Worm (Caenorhabditis elegans) whole organism, L4 larva: Measurements from ENCODE around the gene rpn-1.

Experiments
- F49E8.2 ChIP-seq: sonication (generic microtip); optimal IDR thresholded peaks from 2 replicates; lab custom pipeline; 2016; ENCODE audit warnings: missing compliant biosample characterization, mild to moderate bottlenecking, missing genetic modification characterization, borderline replicate concordance
- T20F7.1 ChIP-seq: fragments of 200-800 bp; sonication (Bioruptor generic); optimal IDR thresholded peaks from 2 replicates; lab custom pipeline; 2018; ENCODE audit warnings: mild to moderate bottlenecking, missing genetic modification characterization, missing compliant biosample characterization
- Y75B8A.6 ChIP-seq: fragments of 200-800 bp; sonication (Bioruptor generic); IDR thresholded peaks from 2 replicates; pipeline ENCODE4 v1.3.6; 2022; ENCODE audit warnings: missing genetic modification reagents, missing genetic modification characterization, missing compliant biosample characterization
- ZK546.5 ChIP-seq, 2 experiments: sonication (generic microtip); optimal IDR thresholded peaks; 2 replicates each; lab custom pipeline; 2017; ENCODE audit warnings: missing biosample characterization in 2 of 2, missing genetic modification characterization in 2 of 2
- ceh-32 ChIP-seq: sonication (generic microtip); optimal IDR thresholded peaks from 2 replicates; lab custom pipeline; 2016; ENCODE audit warnings: mild to moderate bottlenecking, missing genetic modification characterization, missing compliant biosample characterization; ENCODE audit not compliant: poor library complexity
- ces-1 ChIP-seq: fragments of 150-350 bp; sonication (generic microtip); optimal IDR thresholded peaks from 4 replicates; lab custom pipeline; 2014; ENCODE audit warnings: missing biosample characterization, missing genetic modification reagents, missing genetic modification characterization
- ctbp-1 ChIP-seq: fragments of 200-800 bp; sonication (Bioruptor generic); IDR thresholded peaks from 2 replicates; pipeline ENCODE4 v1.3.6; 2022; ENCODE audit warnings: missing genetic modification reagents, missing genetic modification characterization, missing compliant biosample characterization
- daf-16 ChIP-seq, 3 experiments: sonication (generic microtip); optimal IDR thresholded peaks; 2 replicates each; lab custom pipeline; 2016 to 2017; ENCODE audit warnings: missing genetic modification characterization in 3 of 3, missing genetic modification reagents in 3 of 3, mild to moderate bottlenecking in 2 of 3, missing compliant biosample characterization in 2 of 3, missing biosample characterization in 1 of 3, moderate library complexity in 1 of 3
- daf-8 ChIP-seq: fragments of 200-800 bp; sonication (Bioruptor generic); IDR thresholded peaks from 2 replicates; pipeline ENCODE4 v1.3.6; 2022; ENCODE audit warnings: missing genetic modification characterization, missing compliant biosample characterization
- dmd-6 ChIP-seq: fragments of 200-800 bp; sonication (Bioruptor generic); IDR thresholded peaks from 2 replicates; pipeline ENCODE4 v1.3.6; 2022; ENCODE audit warnings: missing genetic modification reagents, missing genetic modification characterization, missing compliant biosample characterization
- dve-1 ChIP-seq: sonication (generic microtip); optimal IDR thresholded peaks from 2 replicates; lab custom pipeline; 2017; ENCODE audit warnings: antibody characterized with exemption, mild to moderate bottlenecking, missing genetic modification characterization, missing compliant biosample characterization; ENCODE audit not compliant: insufficient read depth
- hlh-11 ChIP-seq: fragments of 200-800 bp; sonication (Bioruptor generic); optimal IDR thresholded peaks from 2 replicates; lab custom pipeline; 2018; ENCODE audit warnings: mild to moderate bottlenecking, missing genetic modification characterization, missing compliant biosample characterization
- hlh-30 ChIP-seq: sonication (generic microtip); optimal IDR thresholded peaks from 2 replicates; lab custom pipeline; 2017; ENCODE audit warnings: antibody characterized with exemption, mild to moderate bottlenecking, missing genetic modification characterization, missing compliant biosample characterization; ENCODE audit not compliant: insufficient read depth
- lin-1 ChIP-seq: fragments of 200-800 bp; sonication (Bioruptor generic); IDR thresholded peaks from 2 replicates; pipeline ENCODE4 v1.3.6; 2022; ENCODE audit warnings: missing genetic modification reagents, missing genetic modification characterization, missing compliant biosample characterization
- lin-13 ChIP-seq: fragments of 150-350 bp; optimal IDR thresholded peaks from 2 replicates; lab custom pipeline; 2014; ENCODE audit warnings: missing biosample characterization, missing genetic modification reagents, missing genetic modification characterization
- lir-3 ChIP-seq: sonication (generic microtip); optimal IDR thresholded peaks from 2 replicates; lab custom pipeline; 2016; ENCODE audit warnings: mild to moderate bottlenecking, missing genetic modification characterization, missing compliant biosample characterization
- lsy-2 ChIP-seq, 2 experiments: fragments of 150-350 bp in 1 of 2; sonication (generic microtip) in 1 of 2; optimal IDR thresholded peaks; 2 replicates each; lab custom pipeline; 2014 to 2017; ENCODE audit warnings: missing biosample characterization in 2 of 2, missing genetic modification characterization in 2 of 2
- madf-5 ChIP-seq, 2 experiments: fragments of 200-800 bp; sonication (Bioruptor generic); IDR thresholded peaks; 2 replicates each; pipeline ENCODE4 v1.3.6; 2022; ENCODE audit warnings: missing compliant biosample characterization in 2 of 2, missing genetic modification characterization in 2 of 2
- mdl-1 ChIP-seq, 2 experiments: fragments of 150-350 bp in 1 of 2; sonication (generic microtip) in 1 of 2; optimal IDR thresholded peaks; 2 replicates each; lab custom pipeline; 2014 to 2017; ENCODE audit warnings: missing biosample characterization in 2 of 2, missing genetic modification characterization in 2 of 2
- mes-2 ChIP-seq: sonication (generic microtip); optimal IDR thresholded peaks from 2 replicates; lab custom pipeline; 2016; ENCODE audit warnings: missing genotype, mild to moderate bottlenecking, missing genetic modification characterization, missing compliant biosample characterization; ENCODE audit not compliant: poor library complexity, severe bottlenecking
- mxl-2 ChIP-seq: fragments of 200-800 bp; sonication (Bioruptor generic); conservative IDR thresholded peaks from 2 replicates; pipeline ENCODE4 v1.3.6; 2022; ENCODE audit warnings: missing genetic modification reagents, missing genetic modification characterization, missing compliant biosample characterization
- mxl-3 ChIP-seq: fragments of 200-800 bp; sonication (Bioruptor generic); optimal IDR thresholded peaks from 2 replicates; lab custom pipeline; 2018; ENCODE audit warnings: mild to moderate bottlenecking, missing genetic modification characterization, missing compliant biosample characterization
- nhr-102 ChIP-seq: sonication (generic microtip); optimal IDR thresholded peaks from 2 replicates; lab custom pipeline; 2016; ENCODE audit warnings: mild to moderate bottlenecking, missing genetic modification characterization, moderate library complexity, missing compliant biosample characterization
- nhr-111 ChIP-seq: fragments of 200-800 bp; sonication (Bioruptor generic); optimal IDR thresholded peaks from 2 replicates; lab custom pipeline; 2018; ENCODE audit warnings: mild to moderate bottlenecking, missing genetic modification characterization, missing compliant biosample characterization
- nhr-28 ChIP-seq: fragments of 150-350 bp; optimal IDR thresholded peaks from 2 replicates; lab custom pipeline; 2014; ENCODE audit warnings: missing biosample characterization, missing genetic modification characterization
- nhr-41 ChIP-seq: fragments of 200-800 bp; sonication (Bioruptor generic); IDR thresholded peaks from 2 replicates; pipeline ENCODE4 v1.3.6; 2022; ENCODE audit warnings: missing genetic modification reagents, missing genetic modification characterization, missing compliant biosample characterization
- nhr-42 ChIP-seq: fragments of 200-800 bp; sonication (Bioruptor generic); IDR thresholded peaks from 2 replicates; pipeline ENCODE4 v1.3.6; 2022; ENCODE audit warnings: missing genetic modification characterization, missing compliant biosample characterization
- nhr-48 ChIP-seq: sonication (generic microtip); optimal IDR thresholded peaks from 2 replicates; lab custom pipeline; 2016; ENCODE audit warnings: mild to moderate bottlenecking, missing genetic modification characterization, missing compliant biosample characterization
- nhr-6 ChIP-seq: fragments of 150-350 bp; optimal IDR thresholded peaks from 2 replicates; lab custom pipeline; 2014; ENCODE audit warnings: missing biosample characterization, missing genetic modification characterization
- nhr-77 ChIP-seq: fragments of 150-350 bp; optimal IDR thresholded peaks from 2 replicates; lab custom pipeline; 2014; ENCODE audit warnings: missing biosample characterization, missing genetic modification characterization
- pha-4 ChIP-seq, 2 experiments: fragments of 150-350 bp in 1 of 2; fragments of 200-800 bp in 1 of 2; sonication (Bioruptor generic) in 1 of 2; IDR thresholded peaks in 1 of 2; optimal IDR thresholded peaks in 1 of 2; 2 replicates each; pipeline versions ENCODE4 v1.3.6 to Lab custom; 2014 to 2022; ENCODE audit warnings: missing genetic modification characterization in 2 of 2, missing genetic modification reagents in 2 of 2, missing biosample characterization in 1 of 2, missing compliant biosample characterization in 1 of 2
- php-3 ChIP-seq: fragments of 200-800 bp; sonication (Bioruptor generic); IDR thresholded peaks from 2 replicates; pipeline ENCODE4 v1.3.6; 2022; ENCODE audit warnings: missing genetic modification reagents, missing genetic modification characterization, missing compliant biosample characterization
- pqm-1 ChIP-seq: sonication (generic microtip); optimal IDR thresholded peaks from 2 replicates; lab custom pipeline; 2017; ENCODE audit warnings: missing biosample characterization, missing genetic modification characterization
- rbr-2 ChIP-seq: sonication (generic microtip); optimal IDR thresholded peaks from 2 replicates; lab custom pipeline; 2016; ENCODE audit warnings: missing genotype, missing genetic modification characterization, missing compliant biosample characterization
- tra-1 ChIP-seq: fragments of 200-800 bp; sonication (Bioruptor generic); IDR thresholded peaks from 2 replicates; pipeline ENCODE4 v1.3.6; 2022; ENCODE audit warnings: missing genetic modification reagents, missing genetic modification characterization, missing compliant biosample characterization
- zip-11 ChIP-seq: fragments of 200-800 bp; sonication (Bioruptor generic); IDR thresholded peaks from 2 replicates; pipeline ENCODE4 v1.3.6; 2022; ENCODE audit warnings: missing genetic modification characterization, missing compliant biosample characterization

The rpn-1 gene

DNA sequence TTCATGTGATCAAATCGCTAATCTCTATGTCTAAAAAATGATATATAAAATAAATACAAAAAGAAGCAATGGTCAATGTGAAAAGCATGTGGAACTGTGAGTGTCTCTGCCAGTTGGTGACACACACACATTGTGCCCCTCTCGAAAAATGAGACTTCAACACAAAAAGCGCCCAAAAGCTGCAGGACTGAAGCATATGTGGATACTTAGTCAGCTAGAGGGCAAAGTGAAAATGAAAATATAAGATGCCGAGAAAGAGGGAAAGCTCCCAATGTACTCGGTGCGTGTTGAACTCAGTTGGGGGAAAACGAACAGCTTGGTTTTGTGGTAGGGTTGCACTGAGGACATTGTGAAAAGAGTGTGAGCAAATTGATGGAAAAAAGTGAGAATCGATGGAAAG, 28.5 kb downstream of the rpn-1 start (continued):
- no peak for TF ChIP-seq F49E8.2
- no peak for TF ChIP-seq lin-13 (GFP tag; lab: Kevin White, UChicago)
- TF ChIP-seq T20F7.1 (GFP tag; lab: Kevin White, UChicago): no peak
- no peak for TF ChIP-seq zip-11 (GFP tag; lab: Robert Waterston, UW)
- TF ChIP-seq ceh-32 (tag; lab: Kevin White, UChicago): no peak
- no peak for TF ChIP-seq madf-5 (GFP tag; IDR thresholded peaks at IDR 0.05; lab: Robert Waterston, UW)
- TF ChIP-seq nhr-41 (GFP tag; lab: Robert Waterston, UW): no peak
- TF ChIP-seq mxl-3 (GFP tag; lab: Kevin White, UChicago): no peak
- TF ChIP-seq Y75B8A.6: no peak

DNA sequence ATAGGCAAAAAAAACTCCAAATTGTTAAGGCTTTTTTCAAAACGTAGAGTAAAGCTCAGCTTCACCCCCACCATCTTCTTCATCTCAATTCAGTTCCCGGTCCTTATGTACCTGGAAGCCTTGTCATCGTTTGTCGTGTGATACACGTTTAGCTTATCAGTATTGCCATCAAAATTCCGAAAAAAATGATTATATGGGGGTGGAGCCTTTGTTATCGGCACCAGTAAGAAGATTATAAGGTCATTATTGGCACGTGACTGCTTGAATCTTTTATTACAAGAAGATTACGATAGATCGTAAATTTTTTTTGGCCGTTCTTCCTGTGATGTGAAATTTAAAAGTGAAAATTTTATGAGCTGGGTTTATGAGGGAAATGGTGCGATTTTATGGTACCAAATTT, 29.3 kb downstream of the rpn-1 start:
- TF ChIP-seq nhr-28 (tag; lab: Kevin White, UChicago): peak; percentile 61
- peak; percentile 87 for TF ChIP-seq nhr-48 (tag; lab: Kevin White, UChicago)
- TF ChIP-seq Y75B8A.6: 0 out of 2 replicates have a peak, but pooled peaks have one; percentile 21
- no peak for TF ChIP-seq T20F7.1 (GFP tag; lab: Kevin White, UChicago)
- peak; percentile 25 for TF ChIP-seq nhr-6
- TF ChIP-seq lsy-2 (tag; optimal IDR thresholded peaks at IDR 0.05; lab: Kevin White, UChicago): peak in 1 of 2 experiments; percentile 33
- no peak for TF ChIP-seq ctbp-1
- TF ChIP-seq ces-1: no peak
- no peak for TF ChIP-seq daf-8 (GFP tag; lab: Robert Waterston, UW)
- TF ChIP-seq nhr-42: 0 out of 2 replicates have a peak, but pooled peaks have one; percentile 32
- peak; percentile 95 for TF ChIP-seq php-3
- TF ChIP-seq mdl-1 (tag; optimal IDR thresholded peaks at IDR 0.05; lab: Kevin White, UChicago): peak in 1 of 2 experiments; percentile 18
- TF ChIP-seq pqm-1 (tag; lab: Kevin White, UChicago): peak; percentile 85
- no peak for TF ChIP-seq rbr-2 (tag; lab: Kevin White, UChicago)
- TF ChIP-seq daf-16 (GFP tag; optimal IDR thresholded peaks at IDR 0.05; lab: Kevin White, UChicago): no peak
- peak; percentile 59 for TF ChIP-seq daf-16 (tag; optimal IDR thresholded peaks at IDR 0.05; lab: Kevin White, UChicago)
- TF ChIP-seq ZK546.5 (tag; optimal IDR thresholded peaks at IDR 0.05; lab: Kevin White, UChicago): no peak
- peak; percentile 92 for TF ChIP-seq dve-1 (tag; lab: Kevin White, UChicago)
- no peak for TF ChIP-seq nhr-111 (GFP tag; lab: Kevin White, UChicago)
- TF ChIP-seq mes-2 (tag; lab: Kevin White, UChicago): peak; percentile 35
- peak; percentile 61; the same call in 1 of the 2 replicates for TF ChIP-seq mxl-2
- TF ChIP-seq nhr-77 (tag; lab: Kevin White, UChicago): peak; percentile 70
- TF ChIP-seq nhr-41 (GFP tag; lab: Robert Waterston, UW): peak; percentile 96
- TF ChIP-seq nhr-102 (tag; lab: Kevin White, UChicago): peak; percentile 46
- peak; percentile 59 for TF ChIP-seq hlh-30 (tag; lab: Kevin White, UChicago)
- TF ChIP-seq pha-4 (GFP tag; IDR thresholded peaks at IDR 0.05; lab: Robert Waterston, UW): 0 out of 2 replicates have a peak, but pooled peaks have one; percentile 17
- TF ChIP-seq pha-4 (tag; optimal IDR thresholded peaks at IDR 0.05; lab: Kevin White, UChicago): no peak
- no peak for TF ChIP-seq mxl-3 (GFP tag; lab: Kevin White, UChicago)
- peak; percentile 83 for TF ChIP-seq lin-1 (GFP tag; lab: Robert Waterston, UW)
- TF ChIP-seq tra-1: peak; percentile 76
- peak; percentile 80 for TF ChIP-seq hlh-11 (tag; lab: Kevin White, UChicago)
- peak; percentile 95 for TF ChIP-seq dmd-6 (GFP tag; lab: Robert Waterston, UW)
- TF ChIP-seq lir-3 (tag; lab: Kevin White, UChicago): no peak
